Fruit fly (Drosophila melanogaster): Measurements from ENCODE around the gene Hand.

Hand gene

DNA sequence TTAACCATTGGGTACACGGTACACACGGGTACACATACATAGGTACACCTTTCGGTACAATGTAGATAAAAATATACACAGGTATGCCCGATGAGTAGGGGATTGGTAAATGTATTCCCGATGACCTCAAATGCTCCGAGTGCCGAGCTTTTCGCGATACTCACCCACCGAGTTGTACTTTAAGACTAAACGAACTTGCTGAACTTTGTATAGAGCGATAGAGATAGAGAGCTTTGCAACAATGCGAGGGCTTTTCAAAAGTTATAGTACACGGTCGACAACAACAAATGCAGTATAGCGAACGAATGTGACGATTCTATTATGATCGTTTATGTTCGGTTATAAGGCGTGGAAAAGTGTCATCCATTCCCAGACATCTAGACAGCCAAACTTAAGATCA is 26.4 kb upstream of the Hand start:
- no peak for TF ChIP-seq CG8478 (optimal IDR thresholded peaks at IDR 0.05)
- no peak for TF ChIP-seq CTCF (optimal IDR thresholded peaks at IDR 0.05)

DNA sequence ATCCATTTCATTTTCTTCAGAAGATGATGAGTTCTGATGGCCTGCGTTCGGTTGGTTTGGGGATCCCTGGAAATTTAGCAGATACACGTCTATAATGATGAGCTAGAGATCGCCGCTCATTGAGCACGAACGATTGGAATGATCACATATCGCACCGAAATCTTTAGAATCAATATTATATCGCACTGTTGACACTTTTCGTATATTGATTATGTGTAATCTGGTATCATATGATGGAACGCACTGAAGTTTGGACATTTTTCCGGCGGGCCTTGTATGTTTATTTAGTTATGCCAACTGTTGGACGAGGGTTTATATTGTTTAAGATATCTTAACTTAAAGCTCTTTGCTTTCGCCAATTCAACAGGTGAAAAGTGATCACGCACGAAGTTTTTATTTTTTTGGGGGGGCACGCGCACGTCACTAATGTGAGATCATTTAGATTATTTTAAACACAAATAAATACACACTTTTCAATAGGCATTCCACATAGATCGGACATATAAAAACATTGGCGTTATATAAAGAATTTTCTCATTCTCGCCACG is 25.9 kb upstream of the Hand start:
- TF ChIP-seq CTCF (optimal IDR thresholded peaks at IDR 0.05) (no peak), CG8478 (optimal IDR thresholded peaks at IDR 0.05) (no peak)

DNA sequence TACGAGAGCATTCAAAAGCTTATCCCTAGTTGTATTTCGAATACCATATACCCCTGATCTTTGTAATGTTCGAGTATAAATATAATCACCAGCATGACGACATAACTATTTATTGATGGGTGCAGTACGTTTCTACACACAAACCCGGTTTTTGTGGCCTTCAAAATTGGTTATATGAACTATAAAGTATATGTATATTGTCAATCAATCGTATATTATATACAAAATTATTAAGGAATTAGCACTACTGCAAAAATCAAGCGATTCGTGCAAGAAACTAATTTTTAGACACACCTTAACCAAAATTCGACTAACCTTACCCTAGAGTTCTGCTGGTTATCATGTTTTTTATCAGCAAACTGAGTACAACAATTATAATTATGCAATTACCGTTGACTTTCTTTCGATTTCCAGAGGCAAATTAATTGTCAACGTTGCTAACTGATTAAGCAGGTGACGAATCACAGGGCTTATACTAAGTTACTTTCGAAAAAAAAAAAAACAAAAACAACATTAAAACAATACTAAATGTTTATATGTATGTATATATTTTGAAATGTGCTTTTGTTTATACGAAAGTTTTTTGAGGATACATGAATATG is 25.1 kb upstream of the Hand start:
- no peak for TF ChIP-seq CG8478 (optimal IDR thresholded peaks at IDR 0.05)
- TF ChIP-seq CTCF (optimal IDR thresholded peaks at IDR 0.05) = no peak

DNA sequence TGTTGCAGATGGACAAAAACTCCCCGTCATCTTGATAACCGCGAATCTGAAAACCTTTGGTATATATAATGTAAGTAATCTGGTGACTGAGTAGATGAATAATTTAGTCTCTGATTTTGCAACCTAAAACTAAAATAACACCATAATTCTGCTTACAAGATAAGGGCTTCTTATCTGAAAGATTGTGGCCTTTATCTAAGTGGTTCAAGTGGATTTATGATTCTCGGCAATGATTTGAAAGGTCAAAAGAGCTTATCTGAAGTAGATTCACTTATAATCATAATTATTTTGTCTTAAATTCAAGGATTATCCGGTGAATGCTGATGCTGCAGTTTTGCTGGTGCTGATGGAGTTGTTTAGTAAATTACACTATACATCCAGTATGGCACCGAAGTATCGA is 20.7 kb upstream of the Hand start:
- TF ChIP-seq CG8478 (optimal IDR thresholded peaks at IDR 0.05) (no peak), CTCF (optimal IDR thresholded peaks at IDR 0.05) (no peak)

DNA sequence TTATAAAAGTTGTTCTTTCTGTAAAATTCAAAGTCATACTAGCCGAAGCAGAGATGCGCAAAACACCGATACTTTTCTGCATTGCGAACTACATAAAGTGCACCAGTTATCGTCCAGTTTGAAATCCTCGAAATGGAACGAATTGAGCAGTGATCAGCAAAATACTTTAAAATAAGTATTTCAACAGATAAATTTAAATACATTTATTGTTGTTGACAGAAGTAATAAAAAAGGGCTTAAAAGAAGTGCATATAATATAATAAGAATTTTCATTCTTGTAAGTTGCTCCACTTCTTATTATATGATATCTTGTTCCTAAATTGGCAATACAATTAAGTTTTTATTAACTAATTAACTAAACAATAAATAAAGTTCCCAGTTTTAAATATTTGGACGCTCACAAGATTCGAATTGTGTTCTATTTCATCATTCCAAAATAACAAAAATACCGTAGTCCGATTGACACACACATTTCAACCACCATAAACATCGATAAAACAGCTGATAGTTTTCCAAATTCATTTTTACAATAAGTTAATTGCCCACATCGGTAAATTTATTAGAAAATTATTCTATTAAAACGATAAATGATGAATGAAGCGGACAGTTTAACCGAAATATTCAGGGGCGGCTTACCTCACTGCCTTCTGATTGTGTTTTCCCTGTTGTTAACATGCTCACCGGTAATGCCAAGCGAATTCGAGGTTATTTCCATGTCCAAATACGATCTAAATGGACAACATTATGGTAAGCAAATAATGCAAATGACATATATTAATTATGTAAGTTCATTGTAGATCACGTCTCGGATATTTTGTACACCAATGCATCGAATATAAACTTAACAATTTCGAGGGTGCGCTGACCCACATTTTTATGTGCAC is 19.4 kb upstream of the Hand start, which contains the start of the genes Usp14 and CG4972:
TSS of gene Usp14 (minus strand) at position 70 of the 884 bp plus-strand sequence.
TSS of gene CG4972 (plus strand) at position 466 of the 884 bp plus-strand sequence.
- TF ChIP-seq CG8478 (optimal IDR thresholded peaks at IDR 0.05) (no peak), CTCF (optimal IDR thresholded peaks at IDR 0.05) (no peak)

DNA sequence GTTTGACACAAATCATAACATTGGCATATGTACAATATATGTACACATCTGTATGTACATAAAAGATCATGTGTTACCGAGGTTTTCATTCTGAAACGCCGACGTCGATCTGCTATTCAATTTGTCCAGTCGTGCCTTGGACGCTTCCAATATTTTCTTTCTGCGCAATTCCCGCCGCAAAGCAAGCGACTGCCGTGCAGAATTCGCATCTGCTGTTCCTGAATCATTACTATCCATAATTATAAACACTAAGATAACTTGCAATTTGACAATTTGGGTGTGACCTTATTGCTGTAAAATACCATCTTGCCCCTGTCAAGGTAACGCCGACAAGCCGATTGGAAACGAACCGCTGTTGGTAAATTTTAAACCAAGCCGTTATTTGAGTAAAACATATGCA is 16.6 kb upstream of the Hand start:
- no peak for TF ChIP-seq CG8478 (optimal IDR thresholded peaks at IDR 0.05)
- peak in 1 of 2 experiments; percentile 6 for TF ChIP-seq CTCF (optimal IDR thresholded peaks at IDR 0.05)

DNA sequence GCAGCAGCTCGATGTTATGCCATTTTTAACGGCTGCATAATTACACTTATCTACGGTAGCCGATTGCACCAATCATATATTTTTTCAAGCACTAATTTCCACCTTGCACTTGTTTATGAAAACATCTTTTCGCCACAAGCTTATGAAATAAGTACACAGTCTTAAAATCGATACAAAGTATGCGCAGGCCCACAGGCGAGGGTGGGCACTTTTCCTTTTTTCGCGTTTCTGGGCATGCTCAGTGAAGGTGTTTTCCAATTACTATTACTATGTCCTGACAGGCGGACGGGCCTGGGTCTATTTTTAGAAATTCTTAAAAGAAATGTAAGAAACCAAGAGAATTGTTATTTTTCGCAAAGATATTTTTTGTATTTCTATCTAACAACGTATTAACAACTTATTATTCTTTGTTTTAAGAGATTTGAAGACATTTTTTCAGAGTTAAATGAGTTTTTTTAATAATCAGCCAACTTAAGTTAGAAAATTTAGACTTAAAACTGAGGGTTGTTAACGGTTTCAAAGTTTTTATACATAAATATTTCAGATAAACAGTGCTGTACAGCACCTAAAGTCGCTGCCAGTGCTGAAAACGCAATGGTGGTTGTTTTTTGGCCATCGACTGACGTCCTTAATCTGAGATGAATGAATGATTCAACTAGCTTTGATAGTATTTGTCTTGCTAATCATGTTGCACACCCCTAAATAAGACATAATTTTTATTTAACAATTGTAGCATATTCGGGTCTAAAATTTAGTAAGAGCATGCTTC is 15.6 kb upstream of the Hand start, which contains the start of gene Cdk5alpha:
TSS of gene Cdk5alpha (minus strand) at position 343 of the 769 bp plus-strand sequence.
- TF ChIP-seq CG8478 (optimal IDR thresholded peaks at IDR 0.05) (no peak), CTCF (optimal IDR thresholded peaks at IDR 0.05) (no peak)

DNA sequence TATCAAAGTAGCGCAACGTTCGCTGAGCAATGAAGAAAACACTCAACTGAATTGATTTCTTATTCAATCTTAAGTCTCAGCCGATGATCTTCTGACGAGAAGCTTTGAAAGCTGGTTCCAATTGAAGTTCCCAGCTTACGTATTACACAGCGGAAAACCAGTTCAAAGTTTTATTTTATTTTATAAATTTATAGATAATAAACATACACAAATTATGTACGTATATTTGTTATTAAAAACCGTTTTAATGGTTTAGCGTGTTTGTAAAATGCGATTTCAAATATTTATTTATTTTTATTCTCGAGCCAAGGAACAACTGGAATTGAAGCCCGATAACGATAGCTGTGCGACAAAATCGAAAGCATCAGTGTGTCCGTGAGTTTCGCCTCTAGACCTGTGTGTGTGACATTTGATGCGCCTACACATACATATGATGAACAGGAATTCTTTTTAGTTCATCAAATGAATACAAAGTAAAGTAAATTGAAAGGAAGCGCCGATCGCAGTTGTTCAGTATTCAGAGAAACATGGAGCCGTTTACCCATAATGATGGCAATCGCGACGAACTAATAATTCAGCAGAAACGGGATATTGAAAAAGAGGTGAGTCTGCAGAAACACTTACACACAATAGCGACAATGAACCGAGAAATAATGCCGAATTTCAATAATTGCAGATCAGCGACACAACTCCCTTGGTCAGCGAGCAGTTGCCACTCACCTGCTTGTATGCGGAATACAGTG is 11.5 kb upstream of the Hand start, which contains the start of the genes CG5390 and CG4968:
TSS of gene CG5390 (minus strand) at position 77 of the 743 bp plus-strand sequence.
TSS of gene CG4968 (plus strand) at position 405 of the 743 bp plus-strand sequence.
- no peak for TF ChIP-seq CG8478 (optimal IDR thresholded peaks at IDR 0.05)
- TF ChIP-seq CTCF (optimal IDR thresholded peaks at IDR 0.05) = no peak

DNA sequence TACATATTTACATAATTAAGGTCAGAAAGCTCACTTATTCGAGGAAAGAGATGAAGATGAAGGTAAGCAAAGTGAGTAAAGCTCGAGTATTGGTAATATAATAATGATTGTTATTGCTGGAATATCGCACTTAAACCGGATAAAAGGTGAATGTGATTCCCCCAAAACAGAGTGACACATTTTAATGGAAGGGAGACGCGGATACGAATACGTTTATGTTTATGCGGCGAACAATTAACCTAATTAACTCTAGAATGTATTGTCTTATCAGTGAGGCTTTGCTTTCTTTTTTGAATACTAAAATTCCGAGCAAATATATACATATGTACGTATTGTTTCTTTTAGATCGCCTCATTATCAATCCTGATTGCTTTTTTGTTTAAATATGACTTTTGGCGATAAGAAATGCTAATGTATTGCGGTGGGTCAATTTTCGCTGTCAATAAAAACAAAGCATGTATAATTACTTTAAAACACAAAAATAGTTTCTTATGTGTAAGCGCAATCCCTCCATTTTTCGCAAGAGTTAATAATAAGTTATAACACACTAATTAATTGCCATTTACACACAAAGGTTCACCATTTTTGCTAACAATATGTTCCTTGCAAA is 10.5 kb upstream of the Hand start:
- TF ChIP-seq CG8478 (optimal IDR thresholded peaks at IDR 0.05) = no peak
- no peak for TF ChIP-seq CTCF (optimal IDR thresholded peaks at IDR 0.05)

DNA sequence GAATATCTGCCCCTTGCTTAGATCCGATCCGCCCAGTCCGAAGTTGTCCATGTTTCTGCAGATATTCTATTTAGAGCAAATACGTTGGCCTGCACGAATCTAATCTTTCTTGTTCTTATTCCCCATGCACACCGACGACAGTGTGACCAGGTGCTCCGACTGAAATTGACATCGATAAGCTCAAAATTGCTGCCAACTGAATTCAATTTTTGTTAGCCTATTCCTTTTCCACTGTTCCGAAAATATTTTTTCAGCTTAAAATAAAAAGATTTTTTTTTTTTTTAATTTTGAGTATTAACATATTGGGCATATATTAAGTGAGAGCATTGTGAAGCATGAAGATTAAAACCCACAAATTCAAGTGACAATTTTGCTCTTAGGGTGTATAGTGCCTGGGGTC is 8.6 kb upstream of the Hand start, which contains the start of gene nmd:
TSS of gene nmd (minus strand) at position 162 of the 400 bp plus-strand sequence.
- TF ChIP-seq CTCF (optimal IDR thresholded peaks at IDR 0.05) = peak in 1 of 2 experiments; percentile 48
- TF ChIP-seq CG8478 (optimal IDR thresholded peaks at IDR 0.05) = no peak

DNA sequence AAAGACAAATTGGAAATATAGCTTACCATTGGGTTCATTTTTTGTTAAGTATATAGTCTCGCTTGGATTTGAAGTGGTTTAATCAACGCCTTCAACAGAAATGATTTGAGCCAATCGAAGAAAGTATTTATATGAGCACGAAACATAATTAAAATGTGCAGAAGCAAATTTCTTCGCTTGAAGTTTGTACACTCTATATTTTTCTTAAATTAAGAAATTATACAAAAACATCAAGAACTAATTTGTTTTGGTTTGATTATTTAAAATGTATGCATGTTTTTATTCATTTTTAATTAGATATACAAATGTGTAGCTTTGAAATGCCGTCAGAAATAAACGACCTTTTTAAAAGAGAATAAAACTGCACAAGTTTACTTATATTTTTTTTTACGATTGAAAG is 6.7 kb upstream of the Hand start, which contains the start of gene CG13138:
TSS of gene CG13138 (minus strand) at position 101 of the 400 bp plus-strand sequence.
- TF ChIP-seq CG8478 (optimal IDR thresholded peaks at IDR 0.05) = no peak
- no peak for TF ChIP-seq CTCF (optimal IDR thresholded peaks at IDR 0.05)

- no peak for TF ChIP-seq CTCF (optimal IDR thresholded peaks at IDR 0.05)
- TF ChIP-seq CG8478 (optimal IDR thresholded peaks at IDR 0.05) = no peak
These were observed 4.6 kb upstream of the Hand start, which contains the start of gene CYLD for dm6 chr2L:10299810-10300147. Gene CYLD, minus strand, starts transcription at chr2L:10299847.

dm6 chr2L:10299077-10299809 is 4.1 kb upstream of the Hand start:
- TF ChIP-seq CG8478 (optimal IDR thresholded peaks at IDR 0.05) (no peak), CTCF (optimal IDR thresholded peaks at IDR 0.05) (no peak)
